Fruit fly (Drosophila melanogaster) whole organism, pupa: ENCODE results near the gene Ets97D.

Experiments used
- CG10348 ChIP-seq: fragments of 200-800 bp; sonication (Bioruptor generic); IDR thresholded peaks from 2 replicates; pipeline ENCODE4 v1.3.6; 2022; ENCODE audit warnings: missing biosample characterization, missing genetic modification characterization
- CG13204 ChIP-seq: fragments of 200-800 bp; sonication (Bioruptor generic); optimal IDR thresholded peaks from 2 replicates; lab custom pipeline; 2018; ENCODE audit warnings: missing biosample characterization, mild to moderate bottlenecking, missing genetic modification characterization, moderate library complexity
- CG8159 ChIP-seq: fragments of 200-800 bp; sonication (Bioruptor generic); optimal IDR thresholded peaks from 3 replicates; lab custom pipeline; 2018; ENCODE audit warnings: missing biosample characterization, mild to moderate bottlenecking, missing genetic modification characterization, moderate library complexity
- CG8301 ChIP-seq: fragments of 200-800 bp; sonication (Bioruptor generic); optimal IDR thresholded peaks from 2 replicates; lab custom pipeline; 2018; ENCODE audit warnings: missing biosample characterization, mild to moderate bottlenecking, missing genetic modification characterization
- CG9948 ChIP-seq: fragments of 200-800 bp; sonication (Bioruptor generic); optimal IDR thresholded peaks from 2 replicates; lab custom pipeline; 2018; ENCODE audit warnings: missing biosample characterization, mild to moderate bottlenecking, missing genetic modification characterization, moderate library complexity
- D1 ChIP-seq: fragments of 200-800 bp; sonication (Bioruptor generic); optimal IDR thresholded peaks from 2 replicates; lab custom pipeline; 2018; ENCODE audit warnings: missing biosample characterization, mild to moderate bottlenecking, missing genetic modification characterization, moderate library complexity
- EcR ChIP-seq: fragments of 200-800 bp; sonication (Bioruptor generic); optimal IDR thresholded peaks from 3 replicates; lab custom pipeline; 2019; ENCODE audit warnings: missing biosample characterization, missing genetic modification characterization, mild to moderate bottlenecking, moderate library complexity, missing genetic modification reagents
- Pif1B ChIP-seq: fragments of 200-800 bp; sonication (Bioruptor generic); optimal IDR thresholded peaks from 3 replicates; lab custom pipeline; 2016; ENCODE audit warnings: missing biosample characterization, missing genetic modification characterization
- gl ChIP-seq: fragments of 200-800 bp; sonication (Bioruptor generic); optimal IDR thresholded peaks from 2 replicates; lab custom pipeline; 2018; ENCODE audit warnings: missing biosample characterization, mild to moderate bottlenecking, missing genetic modification characterization
- rn ChIP-seq: fragments of 200-800 bp; sonication (Bioruptor generic); IDR thresholded peaks from 2 replicates; pipeline ENCODE4 v1.3.6; 2022; ENCODE audit warnings: missing biosample characterization, missing genetic modification characterization

- TF ChIP-seq rn: no peak
- TF ChIP-seq CG9948 (tag; lab: Kevin White, UChicago): no peak
- no peak for TF ChIP-seq CG10348 (GFP tag; lab: Robert Waterston, UW)
- no peak for TF ChIP-seq CG8301 (tag; lab: Kevin White, UChicago)
- no peak for TF ChIP-seq EcR (GFP tag; lab: Kevin White, UChicago)
- no peak for TF ChIP-seq CG13204 (GFP tag; lab: Kevin White, UChicago)
- no peak for TF ChIP-seq gl (tag; lab: Kevin White, UChicago)
- TF ChIP-seq CG8159 (tag; lab: Kevin White, UChicago): no peak
- no peak for TF ChIP-seq D1 (tag; lab: Kevin White, UChicago)
- TF ChIP-seq Pif1B (GFP tag; lab: Kevin White, UChicago): no peak
Measured at dm6 chr3R:26869431-26869830, 43.3 kb downstream of the Ets97D start.
